Worm (Caenorhabditis elegans): ENCODE data around the gene F55G1.15.

F55G1.15 gene

ce11 chrIV:7477697-7478096 is 23.5 kb downstream of the F55G1.15 start:
- TF ChIP-seq ceh-44 (GFP tag; IDR thresholded peaks at IDR 0.05) (0 out of 2 replicates have a peak, but pooled peaks have one; percentile 12), D1046.2 (GFP tag; IDR thresholded peaks at IDR 0.05) (no peak), zip-2 (tag; optimal IDR thresholded peaks at IDR 0.05) (no peak), nhr-237 (tag; optimal IDR thresholded peaks at IDR 0.05) (no peak), Y48G9A.11 (GFP tag; IDR thresholded peaks at IDR 0.05) (peak; percentile 62), dmd-8 (GFP tag; IDR thresholded peaks at IDR 0.05) (no peak), lin-38 (GFP tag; IDR thresholded peaks at IDR 0.05) (peak; percentile 66), nhr-25 (tag; optimal IDR thresholded peaks at IDR 0.05; ENCODE audit: borderline replicate concordance, insufficient read depth) (no peak), lin-15B (tag; optimal IDR thresholded peaks at IDR 0.05) (no peak), Y75B8A.6 (GFP tag; IDR thresholded peaks at IDR 0.05) (no peak), snpc-1.2 (GFP tag; IDR thresholded peaks at IDR 0.05) (peak; percentile 76), cey-2 (tag; optimal IDR thresholded peaks at IDR 0.05; ENCODE audit: borderline replicate concordance, insufficient read depth) (no peak), ces-1 (GFP tag; optimal IDR thresholded peaks at IDR 0.05) (no peak), unc-130 (GFP tag; optimal IDR thresholded peaks at IDR 0.05) (peak; percentile 85), F49E8.2 (tag; optimal IDR thresholded peaks at IDR 0.05; ENCODE audit: borderline replicate concordance) (peak; percentile 74)

ce11 chrIV:7477197-7477596 is 24.0 kb downstream of the F55G1.15 start, which contains the start of gene pycr-4:
Gene pycr-4, minus strand, starts transcription at chrIV:7477297.
- no peak for TF ChIP-seq lin-29 (GFP tag; IDR thresholded peaks at IDR 0.05)
- TF ChIP-seq dmd-9 (GFP tag; IDR thresholded peaks at IDR 0.05), result no peak
- TF ChIP-seq vab-7 (GFP tag; IDR thresholded peaks at IDR 0.05), result no peak
- no peak for TF ChIP-seq ceh-20 (GFP tag; IDR thresholded peaks at IDR 0.05)
- no peak for TF ChIP-seq aly-2 (tag; optimal IDR thresholded peaks at IDR 0.05)
- no peak for TF ChIP-seq nhr-237 (tag; optimal IDR thresholded peaks at IDR 0.05)
- no peak for TF ChIP-seq hif-1 (tag; optimal IDR thresholded peaks at IDR 0.05)
- TF ChIP-seq F26F4.8 (GFP tag; conservative IDR thresholded peaks at IDR 0.05), result no peak
- no peak for TF ChIP-seq T20F7.1 (GFP tag; optimal IDR thresholded peaks at IDR 0.05)
- TF ChIP-seq ceh-82 (tag; optimal IDR thresholded peaks at IDR 0.05), result no peak
- no peak for TF ChIP-seq mep-1 (tag; optimal IDR thresholded peaks at IDR 0.05)
- no peak for TF ChIP-seq rbr-2 (tag; optimal IDR thresholded peaks at IDR 0.05)
- no peak for TF ChIP-seq tag-97 (GFP tag; IDR thresholded peaks at IDR 0.05)
- TF ChIP-seq ceh-44 (GFP tag; IDR thresholded peaks at IDR 0.05), result no peak
- TF ChIP-seq unc-130 (GFP tag; optimal IDR thresholded peaks at IDR 0.05), result no peak
- TF ChIP-seq mdt-29 (GFP tag; IDR thresholded peaks at IDR 0.05), result no peak
- TF ChIP-seq mdl-1 (tag; optimal IDR thresholded peaks at IDR 0.05), result no peak

DNA sequence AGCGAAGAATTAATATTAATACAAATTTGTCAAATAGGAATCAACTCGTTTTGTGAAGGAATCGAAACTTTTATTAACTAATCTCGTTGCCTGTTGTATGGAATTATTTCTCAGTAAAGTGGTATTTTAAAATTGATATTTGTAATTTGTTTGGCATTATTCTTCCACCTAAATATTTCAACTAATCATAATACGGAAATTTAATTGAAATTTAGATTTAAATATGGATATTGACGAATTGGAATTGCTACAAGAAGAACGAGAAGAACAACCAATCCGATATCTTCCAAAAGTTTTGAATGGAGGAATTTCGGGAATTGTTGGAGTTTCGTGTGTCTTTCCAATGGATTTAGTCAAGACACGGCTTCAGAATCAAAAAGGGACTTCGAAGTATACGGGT is 26.4 kb downstream of the F55G1.15 start, which contains the start of gene slc-25A18.2:
Gene slc-25A18.2 (plus strand): TSS at position 216 of the 400 bp plus-strand sequence.
- TF ChIP-seq mxl-2 (GFP tag; conservative IDR thresholded peaks at IDR 0.05), result no peak
- TF ChIP-seq ceh-20 (GFP tag; IDR thresholded peaks at IDR 0.05), result no peak
- peak in 1 of 2 experiments; percentile 68 for TF ChIP-seq unc-62 (GFP tag; optimal IDR thresholded peaks at IDR 0.05 in 1 of 2)
- no peak for TF ChIP-seq unc-62 (tag; optimal IDR thresholded peaks at IDR 0.05)
- no peak for TF ChIP-seq attf-4 (tag; optimal IDR thresholded peaks at IDR 0.05)
- no peak for TF ChIP-seq egl-43 (GFP tag; IDR thresholded peaks at IDR 0.05)
- no peak for TF ChIP-seq nhr-11 (tag; optimal IDR thresholded peaks at IDR 0.05)
- TF ChIP-seq nhr-41 (GFP tag; IDR thresholded peaks at IDR 0.05), result no peak
- TF ChIP-seq nhr-111 (GFP tag; optimal IDR thresholded peaks at IDR 0.05), result no peak
